Worm (Caenorhabditis elegans) whole organism, L4 larva: ENCODE data around the gene lgc-34.

Source experiments
- F10B5.3 ChIP-seq: sonication (generic microtip); optimal IDR thresholded peaks from 2 replicates; lab custom pipeline; 2016; ENCODE audit warnings: mild to moderate bottlenecking, missing genetic modification characterization, missing compliant biosample characterization
- Y105C5A.15 ChIP-seq: fragments of 200-800 bp; sonication (Bioruptor generic); IDR thresholded peaks from 2 replicates; pipeline ENCODE4 v1.3.6; 2022; ENCODE audit warnings: missing genetic modification characterization, missing compliant biosample characterization
- aha-1 ChIP-seq: fragments of 150-350 bp; peaks from one replicate; lab custom pipeline; 2014; ENCODE audit warnings: missing biosample characterization, missing genetic modification characterization
- ceh-44 ChIP-seq: fragments of 200-800 bp; sonication (Bioruptor generic); IDR thresholded peaks from 2 replicates; pipeline ENCODE4 v1.3.6; 2022; ENCODE audit warnings: missing genetic modification reagents, missing genetic modification characterization, missing compliant biosample characterization
- dpl-1 ChIP-seq: fragments of 150-350 bp; optimal IDR thresholded peaks from 2 replicates; lab custom pipeline; 2014; ENCODE audit warnings: missing biosample characterization, missing genetic modification reagents, missing genetic modification characterization
- lsy-2 ChIP-seq, 2 experiments: fragments of 150-350 bp in 1 of 2; sonication (generic microtip) in 1 of 2; optimal IDR thresholded peaks; 2 replicates each; lab custom pipeline; 2014 to 2017; ENCODE audit warnings: missing biosample characterization in 2 of 2, missing genetic modification characterization in 2 of 2
- nhr-111 ChIP-seq: fragments of 200-800 bp; sonication (Bioruptor generic); optimal IDR thresholded peaks from 2 replicates; lab custom pipeline; 2018; ENCODE audit warnings: mild to moderate bottlenecking, missing genetic modification characterization, missing compliant biosample characterization
- nhr-28 ChIP-seq: fragments of 150-350 bp; optimal IDR thresholded peaks from 2 replicates; lab custom pipeline; 2014; ENCODE audit warnings: missing biosample characterization, missing genetic modification characterization
- set-16 ChIP-seq: fragments of 200-800 bp; sonication (Bioruptor generic); IDR thresholded peaks from 2 replicates; pipeline ENCODE4 v1.3.6; 2022; ENCODE audit warnings: missing genetic modification reagents, missing genetic modification characterization, missing compliant biosample characterization
- ztf-11 ChIP-seq: fragments of 150-350 bp; optimal IDR thresholded peaks from 2 replicates; lab custom pipeline; 2014; ENCODE audit warnings: missing biosample characterization, missing genetic modification characterization

- no peak for TF ChIP-seq nhr-111 (GFP tag; lab: Kevin White, UChicago)
- no peak for TF ChIP-seq lsy-2 (tag; optimal IDR thresholded peaks at IDR 0.05; lab: Kevin White, UChicago)
- TF ChIP-seq ceh-44 (GFP tag; lab: Robert Waterston, UW) = no peak
- TF ChIP-seq nhr-28 (tag; lab: Kevin White, UChicago) = no peak
- no peak for TF ChIP-seq Y105C5A.15 (GFP tag; lab: Robert Waterston, UW)
- TF ChIP-seq dpl-1 (GFP tag; lab: Kevin White, UChicago) = no peak
- no peak for TF ChIP-seq ztf-11 (tag; lab: Kevin White, UChicago)
- TF ChIP-seq F10B5.3 = no peak
- no peak for TF ChIP-seq set-16 (GFP tag; lab: Robert Waterston, UW)
- TF ChIP-seq aha-1 (tag; lab: Kevin White, UChicago) = no peak
Measured at ce11 chrII:515765-516164, 10.6 kb upstream of the lgc-34 start, which contains the start of gene mab-9.
